Fruit fly (Drosophila melanogaster): Measurements from ENCODE around the gene CG14610.

Gene CG14610

DNA sequence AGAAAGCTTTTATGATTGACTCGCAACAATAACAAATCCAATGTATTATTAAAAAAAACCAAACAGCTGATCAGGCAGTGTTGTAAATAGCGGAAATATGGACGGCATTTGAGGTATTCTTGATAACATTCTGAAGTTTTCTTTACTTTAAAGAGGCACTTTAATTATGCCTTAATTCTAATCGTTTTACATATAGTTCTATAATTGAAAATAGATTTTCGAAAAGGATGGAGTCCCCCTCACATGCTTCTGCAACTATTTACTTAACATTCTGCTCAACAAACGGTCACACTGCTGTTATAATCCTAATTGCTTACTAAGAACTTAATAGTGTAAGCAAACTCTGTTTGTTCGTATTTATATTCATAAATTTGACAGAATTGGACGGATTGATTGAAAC lies 16.1 kb downstream of the CG14610 start, which contains the start of gene CG10068 (continued):
- TF ChIP-seq inv (GFP tag; IDR thresholded peaks at IDR 0.05; ENCODE audit: partially characterized antibody) (no peak), GATAe (GFP tag; conservative IDR thresholded peaks at IDR 0.05) (no peak; the same call in 1 of the 2 replicates), vnd (GFP tag; IDR thresholded peaks at IDR 0.05; ENCODE audit: partially characterized antibody) (no peak), disco-r (GFP tag; optimal IDR thresholded peaks at IDR 0.05) (peak; percentile 38), tup (GFP tag; optimal IDR thresholded peaks at IDR 0.05) (peak; percentile 78), CG6683 (GFP tag; optimal IDR thresholded peaks at IDR 0.05) (peak; percentile 71), D (optimal IDR thresholded peaks at IDR 0.05) (no peak), D (GFP tag; optimal IDR thresholded peaks at IDR 0.05) (peak; percentile 83), nom (GFP tag; optimal IDR thresholded peaks at IDR 0.05) (peak; percentile 63), CG11560 (tag; IDR thresholded peaks at IDR 0.05) (no peak), PHDP (tag; optimal IDR thresholded peaks at IDR 0.05) (peak; percentile 82), CG13894 (tag; optimal IDR thresholded peaks at IDR 0.05) (peak; percentile 90), cas (GFP tag; IDR thresholded peaks at IDR 0.05) (peak; percentile 65), CG15696 (tag; optimal IDR thresholded peaks at IDR 0.05) (peak; percentile 85), CG16863 (GFP tag; optimal IDR thresholded peaks at IDR 0.05) (peak; percentile 89), CG17359 (tag; optimal IDR thresholded peaks at IDR 0.05) (peak; percentile 90), Trl (optimal IDR thresholded peaks at IDR 0.05) (no peak), Trl (GFP tag; optimal IDR thresholded peaks at IDR 0.05) (peak; percentile 92), CG34376 (GFP tag; optimal IDR thresholded peaks at IDR 0.05) (peak; percentile 74), CG31388 (GFP tag; optimal IDR thresholded peaks at IDR 0.05) (peak; percentile 76), tna (GFP tag; IDR thresholded peaks at IDR 0.05; ENCODE audit: partially characterized antibody) (no peak), CHES-1-like (GFP tag; optimal IDR thresholded peaks at IDR 0.05) (peak; percentile 92), ATbp (GFP tag; optimal IDR thresholded peaks at IDR 0.05) (peak; percentile 80), tll (GFP tag; optimal IDR thresholded peaks at IDR 0.05) (peak in 1 of 2 experiments; percentile 80), tx (GFP tag; optimal IDR thresholded peaks at IDR 0.05) (peak; percentile 80), CG1792 (GFP tag; optimal IDR thresholded peaks at IDR 0.05) (peak; percentile 79), caup (GFP tag; optimal IDR thresholded peaks at IDR 0.05; ENCODE audit: severe bottlenecking) (peak; percentile 88), gcm2 (GFP tag; optimal IDR thresholded peaks at IDR 0.05) (peak; percentile 77), psq (GFP tag; optimal IDR thresholded peaks at IDR 0.05) (peak; percentile 66), CG2199 (GFP tag; IDR thresholded peaks at IDR 0.05) (peak; percentile 97), CG5245 (GFP tag; optimal IDR thresholded peaks at IDR 0.05) (peak; percentile 85), CG6254 (GFP tag; optimal IDR thresholded peaks at IDR 0.05) (peak; percentile 85), CG10543 (GFP tag; optimal IDR thresholded peaks at IDR 0.05) (peak; percentile 67), CG11504 (tag; optimal IDR thresholded peaks at IDR 0.05) (peak; percentile 90), Six4 (GFP tag; optimal IDR thresholded peaks at IDR 0.05) (peak; percentile 87), eyg (GFP tag; optimal IDR thresholded peaks at IDR 0.05) (peak; percentile 79), zfh2 (GFP tag; optimal IDR thresholded peaks at IDR 0.05) (peak; percentile 83), Hr78 (GFP tag; optimal IDR thresholded peaks at IDR 0.05) (peak in 1 of 2 experiments; percentile 32), CG31441 (GFP tag; IDR thresholded peaks at IDR 0.05) (peak; percentile 88), Side (GFP tag; optimal IDR thresholded peaks at IDR 0.05) (peak; percentile 87), Dek (tag; optimal IDR thresholded peaks at IDR 0.05) (peak; percentile 82), fd64A (GFP tag; optimal IDR thresholded peaks at IDR 0.05) (peak; percentile 73), gem (tag; optimal IDR thresholded peaks at IDR 0.05) (peak; percentile 94), CG1603 (tag; optimal IDR thresholded peaks at IDR 0.05) (peak; percentile 89), CG10274 (GFP tag; optimal IDR thresholded peaks at IDR 0.05) (peak; percentile 25), Fer3 (tag; optimal IDR thresholded peaks at IDR 0.05) (peak; percentile 83), unc-4 (GFP tag; IDR thresholded peaks at IDR 0.05; ENCODE audit: partially characterized antibody) (0 out of 2 replicates have a peak, but pooled peaks have one; percentile 27), lab (GFP tag; optimal IDR thresholded peaks at IDR 0.05) (peak; percentile 94), ftz-f1 (GFP tag; optimal IDR thresholded peaks at IDR 0.05) (no peak)
